Fruit fly (Drosophila melanogaster) whole organism, embryonic: ENCODE data around the gene CG43077.

Experiments
- CG10543 ChIP-seq: fragments of 200-800 bp; sonication (Bioruptor generic); optimal IDR thresholded peaks from 3 replicates; lab custom pipeline; 2017; ENCODE audit warnings: missing biosample characterization, mild to moderate bottlenecking, missing genetic modification characterization, moderate library complexity
- CG14860 ChIP-seq: fragments of 200-800 bp; sonication (Bioruptor generic); IDR thresholded peaks from 3 replicates; pipeline ENCODE4 v1.3.6; 2022; ENCODE audit warnings: missing biosample characterization, missing genetic modification characterization; ENCODE audit not compliant: partially characterized antibody
- CG33557 ChIP-seq: fragments of 200-800 bp; sonication (Bioruptor generic); optimal IDR thresholded peaks from 2 replicates; lab custom pipeline; 2019; ENCODE audit warnings: missing biosample characterization, mild to moderate bottlenecking, missing genetic modification characterization, moderate library complexity
- Optix ChIP-seq: fragments of 200-800 bp; sonication (Bioruptor generic); IDR thresholded peaks from 3 replicates; pipeline ENCODE4 v1.3.6; 2022; ENCODE audit warnings: missing biosample characterization, missing genetic modification characterization
- oc ChIP-seq: fragments of 200-800 bp; sonication (Bioruptor generic); optimal IDR thresholded peaks from 2 replicates; lab custom pipeline; 2018; ENCODE audit warnings: missing biosample characterization, mild to moderate bottlenecking, missing genetic modification characterization, moderate library complexity
- sug ChIP-seq: fragments of 200-800 bp; optimal IDR thresholded peaks from 2 replicates; lab custom pipeline; 2019; ENCODE audit warnings: missing biosample characterization, mild to moderate bottlenecking, missing genetic modification characterization, moderate library complexity

DNA sequence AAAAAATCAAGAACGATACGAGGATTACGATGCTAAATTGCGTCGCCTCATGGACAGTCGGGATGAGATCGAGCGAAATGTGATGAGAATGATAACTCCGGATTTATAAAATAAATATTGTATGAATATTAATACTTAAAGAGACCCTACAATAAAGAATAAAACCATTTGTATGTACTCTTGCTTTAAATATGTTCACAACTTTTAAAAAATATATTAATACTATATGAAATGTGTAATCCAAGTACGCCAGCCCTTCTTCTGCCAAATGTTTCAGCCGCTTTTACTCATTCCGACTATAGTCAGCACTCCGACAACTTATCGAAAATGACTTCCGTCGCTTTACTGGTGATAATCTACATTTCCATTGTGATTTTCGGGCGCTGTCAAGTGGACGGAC is 45.1 kb downstream of the CG43077 start, which contains the start of gene CG43997:
- TF ChIP-seq sug (tag; lab: Kevin White, UChicago) (no peak), Optix (GFP tag; lab: Robert Waterston, UW) (no peak), CG10543 (GFP tag; lab: Kevin White, UChicago) (no peak), CG14860 (no peak), CG33557 (GFP tag; lab: Kevin White, UChicago) (no peak), oc (no peak)
